Worm (Caenorhabditis elegans): ENCODE measurements around the gene plc-3.
A peak's percentile ranks its signal among the peaks of the same experiment; 100 is the strongest.

The plc-3 gene

ce11 chrII:10200759-10201158, 21.9 kb upstream of the plc-3 start, which contains the start of gene arv-1 (continued):
- TF ChIP-seq mes-2 (tag; optimal IDR thresholded peaks at IDR 0.05; ENCODE audit: poor library complexity, severe bottlenecking) (peak; percentile 97), T26A8.4 (GFP tag; IDR thresholded peaks at IDR 0.05) (peak; percentile 52; the same call in 1 of the 2 replicates), R02D3.7 (tag; optimal IDR thresholded peaks at IDR 0.05) (peak; percentile 19), nhr-237 (tag; optimal IDR thresholded peaks at IDR 0.05) (no peak), hlh-30 (tag; optimal IDR thresholded peaks at IDR 0.05; ENCODE audit: insufficient read depth) (peak; percentile 28), zip-2 (tag; optimal IDR thresholded peaks at IDR 0.05) (no peak), mdt-29 (GFP tag; IDR thresholded peaks at IDR 0.05) (no peak), Y48G9A.11 (GFP tag; IDR thresholded peaks at IDR 0.05) (no peak), ces-1 (GFP tag; optimal IDR thresholded peaks at IDR 0.05) (no peak), nhr-48 (tag; optimal IDR thresholded peaks at IDR 0.05) (peak; percentile 2), Y105C5A.15 (GFP tag; IDR thresholded peaks at IDR 0.05) (no peak), lin-39 (tag; optimal IDR thresholded peaks at IDR 0.05) (no peak), nhr-76 (tag; optimal IDR thresholded peaks at IDR 0.05) (no peak), daf-12 (tag; optimal IDR thresholded peaks at IDR 0.05) (no peak), pqm-1 (tag; optimal IDR thresholded peaks at IDR 0.05) (peak; percentile 7), ama-1 (optimal IDR thresholded peaks at IDR 0.05) (no peak), spr-3 (GFP tag; optimal IDR thresholded peaks at IDR 0.05) (no peak), fkh-10 (GFP tag; optimal IDR thresholded peaks at IDR 0.05) (no peak), F49E8.2 (tag; optimal IDR thresholded peaks at IDR 0.05; ENCODE audit: borderline replicate concordance) (no peak), lin-38 (GFP tag; IDR thresholded peaks at IDR 0.05) (peak; percentile 58), F44E2.7 (GFP tag; IDR thresholded peaks at IDR 0.05) (no peak), pha-4 (GFP tag; IDR thresholded peaks at IDR 0.05) (no peak), pha-4 (tag; optimal IDR thresholded peaks at IDR 0.05) (no peak), lin-29 (GFP tag; IDR thresholded peaks at IDR 0.05) (no peak), daf-19 (GFP tag; conservative IDR thresholded peaks at IDR 0.05) (0 out of 2 replicates have a peak, but pooled peaks have one; percentile 29), ztf-7 (tag; optimal IDR thresholded peaks at IDR 0.05) (no peak), mdl-1 (tag; optimal IDR thresholded peaks at IDR 0.05) (no peak), D1046.2 (GFP tag; IDR thresholded peaks at IDR 0.05) (no peak), unc-62 (GFP tag; optimal IDR thresholded peaks at IDR 0.05 in 1 of 2) (no peak), unc-62 (tag; optimal IDR thresholded peaks at IDR 0.05) (no peak), Y75B8A.6 (GFP tag; IDR thresholded peaks at IDR 0.05) (no peak), unc-130 (GFP tag; optimal IDR thresholded peaks at IDR 0.05) (peak; percentile 56), attf-4 (tag; optimal IDR thresholded peaks at IDR 0.05) (no peak), zag-1 (tag; optimal IDR thresholded peaks at IDR 0.05) (no peak)

- TF ChIP-seq hlh-30 (tag; optimal IDR thresholded peaks at IDR 0.05; ENCODE audit: insufficient read depth) (peak; percentile 60), aha-1 (tag) (peak; percentile 38), nhr-11 (tag; optimal IDR thresholded peaks at IDR 0.05) (peak; percentile 61), mep-1 (tag; optimal IDR thresholded peaks at IDR 0.05) (no peak), hlh-11 (tag; optimal IDR thresholded peaks at IDR 0.05) (peak; percentile 59), unc-130 (GFP tag; optimal IDR thresholded peaks at IDR 0.05) (no peak), mes-2 (tag; optimal IDR thresholded peaks at IDR 0.05; ENCODE audit: poor library complexity, severe bottlenecking) (peak; percentile 26), ceh-44 (GFP tag; IDR thresholded peaks at IDR 0.05) (no peak), ctbp-1 (GFP tag; IDR thresholded peaks at IDR 0.05) (no peak), Y48G9A.11 (GFP tag; IDR thresholded peaks at IDR 0.05) (no peak), hif-1 (tag; optimal IDR thresholded peaks at IDR 0.05) (peak in 1 of 2 experiments; percentile 1), pqm-1 (tag; optimal IDR thresholded peaks at IDR 0.05) (no peak), lsy-2 (tag; optimal IDR thresholded peaks at IDR 0.05) (peak in 1 of 2 experiments; percentile 9), sdz-12 (GFP tag; optimal IDR thresholded peaks at IDR 0.05) (no peak), arid-1 (GFP tag; conservative IDR thresholded peaks at IDR 0.05) (no peak), mdl-1 (tag; optimal IDR thresholded peaks at IDR 0.05) (peak in 1 of 2 experiments; percentile 18), hmg-1.1 (GFP tag; IDR thresholded peaks at IDR 0.05) (peak; percentile 71), rbr-2 (tag; optimal IDR thresholded peaks at IDR 0.05) (peak; percentile 22)
These were observed 20.4 kb upstream of the plc-3 start for ce11 chrII:10202275-10202674.

Measured in whole organism, L4 larva.